Fruit fly (Drosophila melanogaster) whole organism, adult: ENCODE results near the gene Elba3.

Experiments used
- CG11617 ChIP-seq: fragments of 200-800 bp; sonication (Bioruptor generic); optimal IDR thresholded peaks from 2 replicates; lab custom pipeline; 2017; ENCODE audit warnings: mild to moderate bottlenecking, missing biosample characterization, missing genetic modification reagents, missing genetic modification characterization
- CG12768 ChIP-seq: fragments of 200-800 bp; sonication (Bioruptor generic); optimal IDR thresholded peaks from 2 replicates; lab custom pipeline; 2017; ENCODE audit warnings: missing biosample characterization, missing genetic modification characterization, mild to moderate bottlenecking, moderate library complexity, missing genetic modification reagents
- CG14711 ChIP-seq: fragments of 200-800 bp; sonication (Bioruptor generic); optimal IDR thresholded peaks from 2 replicates; lab custom pipeline; 2018; ENCODE audit warnings: missing biosample characterization, mild to moderate bottlenecking, missing genetic modification characterization, moderate library complexity
- CG1620 ChIP-seq: fragments of 200-800 bp; sonication (Bioruptor generic); optimal IDR thresholded peaks from 2 replicates; lab custom pipeline; 2016; ENCODE audit warnings: missing biosample characterization, missing genetic modification characterization
- CG33017 ChIP-seq: fragments of 200-800 bp; sonication (Bioruptor generic); optimal IDR thresholded peaks from 2 replicates; lab custom pipeline; 2018; ENCODE audit warnings: missing biosample characterization, mild to moderate bottlenecking, missing genetic modification characterization, moderate library complexity
- CG5204 ChIP-seq: fragments of 200-800 bp; sonication (Bioruptor generic); optimal IDR thresholded peaks from 2 replicates; lab custom pipeline; 2016; ENCODE audit warnings: missing biosample characterization, missing genetic modification characterization
- CG7045 ChIP-seq: fragments of 200-800 bp; sonication (Bioruptor generic); optimal IDR thresholded peaks from 2 replicates; lab custom pipeline; 2017; ENCODE audit warnings: missing biosample characterization, mild to moderate bottlenecking, missing genetic modification characterization
- CG7101 ChIP-seq: fragments of 200-800 bp; sonication (Bioruptor generic); optimal IDR thresholded peaks from 2 replicates; lab custom pipeline; 2018; ENCODE audit warnings: missing biosample characterization, mild to moderate bottlenecking, missing genetic modification characterization, moderate library complexity
- Clk ChIP-seq: fragments of 200-800 bp; sonication (Bioruptor generic); optimal IDR thresholded peaks from 2 replicates; lab custom pipeline; 2017; ENCODE audit warnings: missing biosample characterization, missing genetic modification characterization
- Crg-1 ChIP-seq: fragments of 200-800 bp; sonication (Bioruptor generic); optimal IDR thresholded peaks from 2 replicates; lab custom pipeline; 2016; ENCODE audit warnings: missing biosample characterization, missing genetic modification characterization
- Hr96 ChIP-seq: fragments of 200-800 bp; sonication (Bioruptor generic); optimal IDR thresholded peaks from 2 replicates; lab custom pipeline; 2016; ENCODE audit warnings: missing biosample characterization, missing genetic modification characterization
- Mnt ChIP-seq: fragments of 200-800 bp; sonication (Bioruptor generic); optimal IDR thresholded peaks from 2 replicates; lab custom pipeline; 2016; ENCODE audit warnings: missing biosample characterization, mild to moderate bottlenecking, missing genetic modification characterization
- bab1 ChIP-seq: fragments of 200-800 bp; sonication (Bioruptor generic); optimal IDR thresholded peaks from 3 replicates; lab custom pipeline; 2019; ENCODE audit warnings: missing biosample characterization, mild to moderate bottlenecking, missing genetic modification characterization, moderate library complexity
- cic ChIP-seq: fragments of 200-800 bp; sonication (Bioruptor generic); optimal IDR thresholded peaks from 2 replicates; lab custom pipeline; 2017; ENCODE audit warnings: missing biosample characterization, mild to moderate bottlenecking, missing genetic modification characterization, moderate library complexity
- cnc ChIP-seq, 2 experiments: fragments of >200 bp; optimal IDR thresholded peaks; 2 replicates each; lab custom pipeline; 2017
- kay ChIP-seq: fragments of 200-800 bp; sonication (Bioruptor generic); peaks from one replicate; lab custom pipeline; 2016; ENCODE audit warnings: missing biosample characterization, missing genetic modification characterization, borderline replicate concordance
- ovo ChIP-seq: fragments of 200-800 bp; sonication (Bioruptor generic); optimal IDR thresholded peaks from 2 replicates; lab custom pipeline; 2016; ENCODE audit warnings: missing biosample characterization, missing genetic modification characterization
- pad ChIP-seq: fragments of 200-800 bp; sonication (Bioruptor generic); optimal IDR thresholded peaks from 3 replicates; lab custom pipeline; 2017; ENCODE audit warnings: missing biosample characterization, missing genetic modification characterization, mild to moderate bottlenecking, moderate library complexity, missing genetic modification reagents
- tj ChIP-seq: fragments of 200-800 bp; sonication (Bioruptor generic); optimal IDR thresholded peaks from 3 replicates; lab custom pipeline; 2017; ENCODE audit warnings: missing biosample characterization, mild to moderate bottlenecking, missing genetic modification characterization, moderate library complexity
- toe ChIP-seq: fragments of 200-800 bp; sonication (Bioruptor generic); optimal IDR thresholded peaks from 2 replicates; lab custom pipeline; 2016; ENCODE audit warnings: missing biosample characterization, missing genetic modification characterization

Gene Elba3

dm6 chr2L:4687211-4687610 lies at the start of gene Elba3:
Gene Elba3, plus strand, starts transcription at chr2L:4687511.
- TF ChIP-seq Mnt (GFP tag; lab: Kevin White, UChicago) (no peak), cnc (optimal IDR thresholded peaks at IDR 0.05; lab: Kevin White, UChicago) (no peak), CG5204 (GFP tag; lab: Kevin White, UChicago) (no peak), pad (no peak), Clk (no peak), tj (GFP tag; lab: Kevin White, UChicago) (no peak), toe (no peak), CG33017 (tag; lab: Kevin White, UChicago) (no peak), Crg-1 (GFP tag; lab: Kevin White, UChicago) (no peak), Hr96 (no peak)

dm6 chr2L:4640996-4641395 lies 46.3 kb upstream of the Elba3 start, which contains the start of gene BG642163:
Gene BG642163, plus strand, starts transcription at chr2L:4641296.
- TF ChIP-seq ovo (GFP tag; lab: Kevin White, UChicago) (no peak), CG7101 (no peak), CG7045 (no peak), Mnt (GFP tag; lab: Kevin White, UChicago) (no peak), Hr96 (no peak), toe (no peak), pad (no peak), cic (GFP tag; lab: Kevin White, UChicago) (no peak), Crg-1 (GFP tag; lab: Kevin White, UChicago) (no peak), tj (GFP tag; lab: Kevin White, UChicago) (no peak), CG11617 (GFP tag; lab: Kevin White, UChicago) (no peak), CG12768 (GFP tag; lab: Kevin White, UChicago) (no peak), CG14711 (no peak), kay (GFP tag; lab: Kevin White, UChicago) (no peak), bab1 (GFP tag; lab: Kevin White, UChicago) (no peak), cnc (optimal IDR thresholded peaks at IDR 0.05; lab: Kevin White, UChicago) (no peak)

dm6 chr2L:4642672-4643071 lies 44.6 kb upstream of the Elba3 start, which contains the start of gene CG15635:
Gene CG15635, plus strand, starts transcription at chr2L:4642972.
- TF ChIP-seq Clk (no peak), CG11617 (GFP tag; lab: Kevin White, UChicago) (no peak), ovo (GFP tag; lab: Kevin White, UChicago) (no peak), CG12768 (GFP tag; lab: Kevin White, UChicago) (no peak), bab1 (GFP tag; lab: Kevin White, UChicago) (no peak), CG5204 (GFP tag; lab: Kevin White, UChicago) (no peak), pad (no peak), toe (no peak), CG1620 (GFP tag; lab: Kevin White, UChicago) (no peak), Mnt (GFP tag; lab: Kevin White, UChicago) (no peak), kay (GFP tag; lab: Kevin White, UChicago) (no peak), CG33017 (tag; lab: Kevin White, UChicago) (no peak), CG7045 (no peak)

- TF ChIP-seq tj (GFP tag; lab: Kevin White, UChicago): no peak
- TF ChIP-seq Crg-1 (GFP tag; lab: Kevin White, UChicago): no peak
- TF ChIP-seq Hr96: no peak
- no peak for TF ChIP-seq Clk
- TF ChIP-seq CG12768 (GFP tag; lab: Kevin White, UChicago): no peak
- TF ChIP-seq pad: no peak
- TF ChIP-seq Mnt (GFP tag; lab: Kevin White, UChicago): no peak
- no peak for TF ChIP-seq CG11617 (GFP tag; lab: Kevin White, UChicago)
- TF ChIP-seq bab1 (GFP tag; lab: Kevin White, UChicago): no peak
- TF ChIP-seq CG7101: no peak
- no peak for TF ChIP-seq CG1620 (GFP tag; lab: Kevin White, UChicago)
- TF ChIP-seq cnc (optimal IDR thresholded peaks at IDR 0.05; lab: Kevin White, UChicago): no peak
- no peak for TF ChIP-seq cic (GFP tag; lab: Kevin White, UChicago)
Observed at dm6 chr2L:4646751-4647150, 40.6 kb upstream of the Elba3 start, which contains the start of gene CG43798. Gene CG43798, plus strand, starts transcription at chr2L:4647051.

- no peak for TF ChIP-seq CG7101
Observed at dm6 chr2L:4648804-4649203, 38.5 kb upstream of the Elba3 start.

dm6 chr2L:4650752-4651453 lies 36.4 kb upstream of the Elba3 start, which contains the start of gene CG3355:
Gene CG3355, plus strand, starts transcription at chr2L:4651403.
- no peak for TF ChIP-seq Hr96
- TF ChIP-seq CG12768 (GFP tag; lab: Kevin White, UChicago): no peak
- no peak for TF ChIP-seq bab1 (GFP tag; lab: Kevin White, UChicago)
- TF ChIP-seq pad: no peak
- TF ChIP-seq CG11617 (GFP tag; lab: Kevin White, UChicago): no peak
- TF ChIP-seq ovo (GFP tag; lab: Kevin White, UChicago): no peak
- TF ChIP-seq kay (GFP tag; lab: Kevin White, UChicago): no peak
- TF ChIP-seq CG7045: no peak
- TF ChIP-seq CG5204 (GFP tag; lab: Kevin White, UChicago): no peak
- TF ChIP-seq Crg-1 (GFP tag; lab: Kevin White, UChicago): no peak
- TF ChIP-seq CG14711: no peak
- TF ChIP-seq cnc (optimal IDR thresholded peaks at IDR 0.05; lab: Kevin White, UChicago): no peak
- no peak for TF ChIP-seq CG7101
- TF ChIP-seq Clk: no peak
- TF ChIP-seq CG1620 (GFP tag; lab: Kevin White, UChicago): no peak
